Fruit fly (Drosophila melanogaster) whole organism, embryonic: ENCODE measurements around the gene Ac3.

Experiments used
- Aef1 ChIP-seq: fragments of 200-800 bp; sonication (Bioruptor generic); IDR thresholded peaks from 3 replicates; pipeline ENCODE4 v1.3.6; 2022; ENCODE audit warnings: missing biosample characterization, missing genetic modification characterization
- Asciz ChIP-seq: fragments of 200-800 bp; sonication (Bioruptor generic); optimal IDR thresholded peaks from 2 replicates; lab custom pipeline; 2017; ENCODE audit warnings: missing biosample characterization, mild to moderate bottlenecking, missing genetic modification characterization, missing genetic modification reagents
- Atf6 ChIP-seq: fragments of 200-800 bp; sonication (Bioruptor generic); IDR thresholded peaks from 2 replicates; pipeline ENCODE4 v1.3.6; 2022; ENCODE audit warnings: missing biosample characterization, missing genetic modification characterization
- Blimp-1 ChIP-seq: fragments of 200-800 bp; sonication (Bioruptor generic); optimal IDR thresholded peaks from 3 replicates; lab custom pipeline; 2018; ENCODE audit warnings: missing biosample characterization, missing genetic modification characterization, mild to moderate bottlenecking, moderate library complexity, missing genetic modification reagents
- CG13287 ChIP-seq: fragments of 200-800 bp; sonication (Bioruptor generic); IDR thresholded peaks from 2 replicates; pipeline ENCODE4 v1.3.6; 2022; ENCODE audit warnings: missing biosample characterization, missing genetic modification characterization; ENCODE audit not compliant: partially characterized antibody
- CG15601 ChIP-seq: fragments of 200-800 bp; sonication (Bioruptor generic); optimal IDR thresholded peaks from 3 replicates; lab custom pipeline; 2019; ENCODE audit warnings: missing biosample characterization, mild to moderate bottlenecking, missing genetic modification characterization, moderate library complexity
- CG1647 ChIP-seq: fragments of 200-800 bp; sonication (Bioruptor generic); optimal IDR thresholded peaks from 3 replicates; lab custom pipeline; 2016; ENCODE audit warnings: missing biosample characterization, missing genetic modification characterization
- CG2875 ChIP-seq: fragments of 200-800 bp; sonication (Bioruptor generic); optimal IDR thresholded peaks from 2 replicates; lab custom pipeline; 2017; ENCODE audit warnings: missing biosample characterization, mild to moderate bottlenecking, missing genetic modification characterization, missing genetic modification reagents
- CG31224 ChIP-seq: fragments of 200-800 bp; sonication (Bioruptor generic); IDR thresholded peaks from 2 replicates; pipeline ENCODE4 v1.3.6; 2022; ENCODE audit warnings: missing biosample characterization, missing genetic modification characterization
- CG31388 ChIP-seq: fragments of 200-800 bp; sonication (Bioruptor generic); optimal IDR thresholded peaks from 2 replicates; lab custom pipeline; 2016; ENCODE audit warnings: missing biosample characterization, missing genetic modification characterization
- CG4360 ChIP-seq: fragments of 200-800 bp; sonication (Bioruptor generic); IDR thresholded peaks from 2 replicates; pipeline ENCODE4 v1.3.6; 2022; ENCODE audit warnings: missing biosample characterization, missing genetic modification characterization
- CG5953 ChIP-seq: fragments of 200-800 bp; sonication (Bioruptor generic); IDR thresholded peaks from 2 replicates; pipeline ENCODE4 v1.3.6; 2022; ENCODE audit warnings: missing biosample characterization, missing genetic modification characterization
- CG6683 ChIP-seq: fragments of 200-800 bp; sonication (Bioruptor generic); optimal IDR thresholded peaks from 2 replicates; lab custom pipeline; 2017; ENCODE audit warnings: missing biosample characterization, mild to moderate bottlenecking, missing genetic modification characterization, missing genetic modification reagents
- CG6813 ChIP-seq: fragments of 200-800 bp; sonication (Bioruptor generic); optimal IDR thresholded peaks from 2 replicates; lab custom pipeline; 2017; ENCODE audit warnings: missing biosample characterization, missing genetic modification characterization, mild to moderate bottlenecking, moderate library complexity, missing genetic modification reagents
- CG7745 ChIP-seq: fragments of 200-800 bp; sonication (Bioruptor generic); optimal IDR thresholded peaks from 2 replicates; lab custom pipeline; 2018; ENCODE audit warnings: missing biosample characterization, mild to moderate bottlenecking, missing genetic modification characterization, moderate library complexity
- Dip2 ChIP-seq: fragments of 200-800 bp; sonication (Bioruptor generic); IDR thresholded peaks from 2 replicates; pipeline ENCODE4 v1.3.6; 2022; ENCODE audit warnings: missing biosample characterization, missing genetic modification characterization
- Dp ChIP-seq: fragments of 200-800 bp; sonication (Bioruptor generic); optimal IDR thresholded peaks from 2 replicates; lab custom pipeline; 2018; ENCODE audit warnings: missing biosample characterization, mild to moderate bottlenecking, missing genetic modification characterization, moderate library complexity
- Elba2 ChIP-seq: fragments of 200-800 bp; sonication (Bioruptor generic); optimal IDR thresholded peaks from 3 replicates; lab custom pipeline; 2016; ENCODE audit warnings: missing biosample characterization, missing genetic modification characterization
- Ets97D ChIP-seq: fragments of 200-800 bp; sonication (Bioruptor generic); optimal IDR thresholded peaks from 3 replicates; lab custom pipeline; 2016; ENCODE audit warnings: missing biosample characterization, missing genetic modification characterization
- Fer3 ChIP-seq: fragments of 200-800 bp; sonication (Bioruptor generic); optimal IDR thresholded peaks from 2 replicates; lab custom pipeline; 2018; ENCODE audit warnings: missing biosample characterization, mild to moderate bottlenecking, missing genetic modification characterization, moderate library complexity
- Hmx ChIP-seq: fragments of 200-800 bp; sonication (Bioruptor generic); optimal IDR thresholded peaks from 2 replicates; lab custom pipeline; 2016; ENCODE audit warnings: missing biosample characterization, missing genetic modification characterization
- Hsf ChIP-seq: fragments of 200-800 bp; sonication (Bioruptor generic); optimal IDR thresholded peaks from 3 replicates; lab custom pipeline; 2016; ENCODE audit warnings: missing biosample characterization, missing genetic modification characterization
- MTF-1 ChIP-seq: fragments of 200-800 bp; sonication (Bioruptor generic); optimal IDR thresholded peaks from 2 replicates; lab custom pipeline; 2018; ENCODE audit warnings: missing biosample characterization, mild to moderate bottlenecking, missing genetic modification characterization, borderline replicate concordance
- Med ChIP-seq: fragments of 200-800 bp; sonication (Bioruptor generic); peaks from one replicate; lab custom pipeline; 2016; ENCODE audit warnings: missing biosample characterization, missing genetic modification characterization, mild to moderate bottlenecking, inconsistent platforms, moderate library complexity
- Nf-YA ChIP-seq: fragments of 200-800 bp; sonication (Bioruptor generic); IDR thresholded peaks from 2 replicates; pipeline ENCODE4 v1.3.6; 2022; ENCODE audit warnings: missing biosample characterization, missing genetic modification characterization
- Nf-YC ChIP-seq: fragments of 200-800 bp; optimal IDR thresholded peaks from 3 replicates; lab custom pipeline; 2019; ENCODE audit warnings: missing biosample characterization, mild to moderate bottlenecking, missing genetic modification characterization, moderate library complexity
- PHDP ChIP-seq: fragments of 200-800 bp; sonication (Bioruptor generic); optimal IDR thresholded peaks from 3 replicates; lab custom pipeline; 2018; ENCODE audit warnings: missing biosample characterization, mild to moderate bottlenecking, missing genetic modification characterization, moderate library complexity
- Side ChIP-seq: fragments of 200-800 bp; sonication (Bioruptor generic); optimal IDR thresholded peaks from 2 replicates; lab custom pipeline; 2016; ENCODE audit warnings: missing biosample characterization, missing genetic modification characterization
- Taf1 ChIP-seq: fragments of 200-800 bp; sonication (Bioruptor generic); IDR thresholded peaks from 2 replicates; pipeline ENCODE4 v1.3.6; 2022; ENCODE audit warnings: missing biosample characterization, missing genetic modification characterization
- crp ChIP-seq, 2 experiments: fragments of 200-800 bp; sonication (Bioruptor generic); optimal IDR thresholded peaks; 2 replicates in 1 of 2; 3 replicates in 1 of 2; lab custom pipeline; 2017; ENCODE audit warnings: missing biosample characterization in 2 of 2, missing genetic modification characterization in 2 of 2, mild to moderate bottlenecking in 1 of 2, moderate library complexity in 1 of 2
- dati ChIP-seq: fragments of 200-800 bp; sonication (Bioruptor generic); IDR thresholded peaks from 2 replicates; pipeline ENCODE4 v1.3.6; 2022; ENCODE audit warnings: missing biosample characterization, missing genetic modification characterization
- ewg ChIP-seq: fragments of 200-800 bp; sonication (Bioruptor generic); optimal IDR thresholded peaks from 3 replicates; lab custom pipeline; 2017; ENCODE audit warnings: mild to moderate bottlenecking, missing biosample characterization, missing genetic modification reagents, missing genetic modification characterization
- eyg ChIP-seq: fragments of 200-800 bp; sonication (Bioruptor generic); optimal IDR thresholded peaks from 3 replicates; lab custom pipeline; 2016; ENCODE audit warnings: missing biosample characterization, missing genetic modification characterization
- fd96Cb ChIP-seq: fragments of 200-800 bp; sonication (Bioruptor generic); optimal IDR thresholded peaks from 2 replicates; lab custom pipeline; 2018; ENCODE audit warnings: missing biosample characterization, mild to moderate bottlenecking, missing genetic modification characterization, moderate library complexity
- fru ChIP-seq: fragments of >200 bp; optimal IDR thresholded peaks from 2 replicates; lab custom pipeline; 2017
- ftz-f1 ChIP-seq: fragments of 200-800 bp; sonication (Bioruptor generic); optimal IDR thresholded peaks from 2 replicates; lab custom pipeline; 2016; ENCODE audit warnings: missing biosample characterization, missing genetic modification characterization
- fu2 ChIP-seq: fragments of 200-800 bp; sonication (Bioruptor generic); optimal IDR thresholded peaks from 2 replicates; lab custom pipeline; 2016; ENCODE audit warnings: missing biosample characterization, missing genetic modification characterization
- gce ChIP-seq: fragments of 200-800 bp; sonication (Bioruptor generic); IDR thresholded peaks from 3 replicates; pipeline ENCODE4 v1.3.6; 2022; ENCODE audit warnings: missing biosample characterization, missing genetic modification characterization
- jigr1 ChIP-seq: fragments of 200-800 bp; sonication (Bioruptor generic); IDR thresholded peaks from 3 replicates; pipeline ENCODE4 v1.3.6; 2022; ENCODE audit warnings: missing biosample characterization, missing genetic modification characterization
- jing ChIP-seq: fragments of 200-800 bp; sonication (Bioruptor generic); optimal IDR thresholded peaks from 2 replicates; lab custom pipeline; 2018; ENCODE audit warnings: missing biosample characterization, mild to moderate bottlenecking, missing genetic modification characterization
- ken ChIP-seq: fragments of 200-800 bp; sonication (Bioruptor generic); IDR thresholded peaks from 3 replicates; pipeline ENCODE4 v1.3.6; 2022; ENCODE audit warnings: missing biosample characterization, missing genetic modification characterization
- klu ChIP-seq: fragments of 200-800 bp; sonication (Bioruptor generic); IDR thresholded peaks from 2 replicates; pipeline ENCODE4 v1.3.6; 2022; ENCODE audit warnings: missing biosample characterization, missing genetic modification characterization
- lmd ChIP-seq: fragments of 200-800 bp; sonication (Bioruptor generic); IDR thresholded peaks from 2 replicates; pipeline ENCODE4 v1.3.6; 2022; ENCODE audit warnings: missing biosample characterization, missing genetic modification characterization
- lov ChIP-seq, 2 experiments: fragments of 200-800 bp in 1 of 2; fragments of >200 bp in 1 of 2; sonication (Bioruptor generic) in 1 of 2; IDR thresholded peaks in 1 of 2; optimal IDR thresholded peaks in 1 of 2; 2 replicates in 1 of 2; 3 replicates in 1 of 2; pipeline versions ENCODE4 v1.3.6 to Lab custom; 2017 to 2022; ENCODE audit warnings: missing biosample characterization in 1 of 2, missing genetic modification characterization in 1 of 2
- mld ChIP-seq: fragments of 200-800 bp; sonication (Bioruptor generic); IDR thresholded peaks from 3 replicates; pipeline ENCODE4 v1.3.6; 2022; ENCODE audit warnings: missing biosample characterization, missing genetic modification characterization; ENCODE audit not compliant: partially characterized antibody
- pan ChIP-seq, 4 experiments: fragments of >200 bp in 3 of 4; fragments of 200-800 bp in 1 of 4; sonication (Bioruptor generic) in 1 of 4; optimal IDR thresholded peaks in 3 of 4; IDR thresholded peaks in 1 of 4; 2 replicates each; pipeline versions ENCODE4 v1.3.6 to Lab custom; 2017 to 2022; ENCODE audit warnings: missing biosample characterization in 2 of 4, missing genetic modification characterization in 2 of 4, mixed read lengths in 1 of 4
- ro ChIP-seq: fragments of 200-800 bp; sonication (Bioruptor generic); IDR thresholded peaks from 2 replicates; pipeline ENCODE4 v1.3.6; 2022; ENCODE audit warnings: missing biosample characterization, missing genetic modification characterization
- run ChIP-seq: fragments of 200-800 bp; sonication (Bioruptor generic); optimal IDR thresholded peaks from 3 replicates; lab custom pipeline; 2018; ENCODE audit warnings: missing biosample characterization, mild to moderate bottlenecking, missing genetic modification characterization
- sqz ChIP-seq: fragments of 200-800 bp; sonication (Bioruptor generic); optimal IDR thresholded peaks from 3 replicates; lab custom pipeline; 2018; ENCODE audit warnings: missing biosample characterization, mild to moderate bottlenecking, missing genetic modification characterization
- trem ChIP-seq: fragments of 200-800 bp; optimal IDR thresholded peaks from 3 replicates; lab custom pipeline; 2019; ENCODE audit warnings: missing biosample characterization, mild to moderate bottlenecking, missing genetic modification characterization, moderate library complexity

Ac3 gene

DNA sequence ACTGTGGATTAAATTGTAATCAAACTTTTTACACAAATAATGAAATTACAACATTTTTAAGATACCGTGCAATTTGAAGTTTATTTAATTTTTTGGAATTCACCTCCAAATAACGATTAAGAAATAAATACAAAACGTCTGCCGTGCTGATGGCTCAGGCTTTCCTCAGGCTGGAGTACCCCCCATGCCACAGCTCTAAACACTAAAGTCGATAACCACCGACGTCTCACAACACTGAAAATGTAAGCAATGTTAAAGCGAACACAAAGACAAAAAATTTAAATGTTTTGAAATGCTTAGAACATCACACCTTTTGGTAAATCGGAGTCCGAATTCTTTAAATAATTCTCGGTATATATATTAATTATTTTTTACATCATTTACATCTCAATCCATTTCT lies 25.0 kb downstream of the Ac3 start (continued):
- 0 out of 2 replicates have a peak, but pooled peaks have one; percentile 18 for TF ChIP-seq dati (GFP tag; lab: Robert Waterston, UW)
- no peak for TF ChIP-seq Taf1
- peak; percentile 23 for TF ChIP-seq ftz-f1
- TF ChIP-seq pan (optimal IDR thresholded peaks at IDR 0.05; lab: Kevin White, UChicago): no peak
- TF ChIP-seq pan (GFP tag; optimal IDR thresholded peaks at IDR 0.05 in 1 of 2, IDR thresholded peaks at IDR 0.05 in 1 of 2): peak in 1 of 2 experiments; percentile 59
- TF ChIP-seq Elba2 (GFP tag; lab: Kevin White, UChicago): no peak
- TF ChIP-seq CG31224: peak; percentile 35; the same call in 1 of the 2 replicates
- peak; percentile 49 for TF ChIP-seq fu2 (GFP tag; lab: Kevin White, UChicago)
- TF ChIP-seq CG15601 (tag; lab: Kevin White, UChicago): no peak
- TF ChIP-seq run: no peak
- no peak for TF ChIP-seq Asciz (GFP tag; lab: Kevin White, UChicago)
- TF ChIP-seq Dip2 (GFP tag; lab: Robert Waterston, UW): no peak
- TF ChIP-seq ro (GFP tag; lab: Robert Waterston, UW): no peak
- TF ChIP-seq fd96Cb (tag; lab: Kevin White, UChicago): peak; percentile 32
- TF ChIP-seq Hsf (GFP tag; lab: Kevin White, UChicago): peak; percentile 61
- TF ChIP-seq PHDP (tag; lab: Kevin White, UChicago): peak; percentile 57
- no peak for TF ChIP-seq fru (lab: Kevin White, UChicago)
- peak; percentile 21 for TF ChIP-seq sqz
- TF ChIP-seq mld (GFP tag; lab: Robert Waterston, UW): no peak
- TF ChIP-seq Nf-YA: no peak
- peak; percentile 48 for TF ChIP-seq Nf-YC (tag; lab: Kevin White, UChicago)
- no peak for TF ChIP-seq CG6683 (GFP tag; lab: Kevin White, UChicago)
- peak; percentile 56 for TF ChIP-seq CG1647 (GFP tag; lab: Kevin White, UChicago)
- TF ChIP-seq ewg (GFP tag; lab: Kevin White, UChicago): peak; percentile 31
- no peak for TF ChIP-seq CG5953 (GFP tag; lab: Robert Waterston, UW)
- no peak for TF ChIP-seq CG6813 (GFP tag; lab: Kevin White, UChicago)
- peak; percentile 59 for TF ChIP-seq Fer3 (tag; lab: Kevin White, UChicago)
- TF ChIP-seq CG4360 (GFP tag; lab: Robert Waterston, UW): no peak
- no peak; the same call in 2 of the 3 replicates for TF ChIP-seq ken
- no peak for TF ChIP-seq CG2875 (GFP tag; lab: Kevin White, UChicago)
- no peak for TF ChIP-seq MTF-1 (GFP tag; lab: Kevin White, UChicago)
- peak; percentile 49 for TF ChIP-seq CG13287 (GFP tag; lab: Robert Waterston, UW)
- TF ChIP-seq jigr1 (GFP tag; lab: Robert Waterston, UW): no peak
- TF ChIP-seq Aef1 (GFP tag; lab: Robert Waterston, UW): no peak; the same call in 2 of the 3 replicates
- peak; percentile 61 for TF ChIP-seq eyg
- TF ChIP-seq gce (GFP tag; lab: Robert Waterston, UW): no peak; the same call in 2 of the 3 replicates
- TF ChIP-seq Hmx (GFP tag; lab: Kevin White, UChicago): no peak
- no peak for TF ChIP-seq jing (GFP tag; lab: Kevin White, UChicago)
- TF ChIP-seq lmd (GFP tag; lab: Robert Waterston, UW): peak; percentile 63
- peak; percentile 65 for TF ChIP-seq Dp (GFP tag; lab: Kevin White, UChicago)
- no peak for TF ChIP-seq CG31388 (GFP tag; lab: Kevin White, UChicago)
- TF ChIP-seq klu (GFP tag; lab: Robert Waterston, UW): no peak
- TF ChIP-seq CG7745 (tag; lab: Kevin White, UChicago): no peak
- TF ChIP-seq Ets97D (GFP tag; lab: Kevin White, UChicago): peak; percentile 73
- TF ChIP-seq lov (optimal IDR thresholded peaks at IDR 0.05; lab: Kevin White, UChicago): no peak
- TF ChIP-seq lov (GFP tag; IDR thresholded peaks at IDR 0.05; lab: Robert Waterston, UW): no peak
- no peak for TF ChIP-seq Blimp-1 (GFP tag; lab: Kevin White, UChicago)
- peak; percentile 68 for TF ChIP-seq Atf6 (GFP tag; lab: Robert Waterston, UW)
- peak; percentile 44 for TF ChIP-seq trem
- TF ChIP-seq Med (GFP tag; lab: Kevin White, UChicago): peak; percentile 95
- TF ChIP-seq Side (GFP tag; lab: Kevin White, UChicago): peak; percentile 22
- TF ChIP-seq crp (GFP tag; optimal IDR thresholded peaks at IDR 0.05; lab: Kevin White, UChicago): peak in 1 of 2 experiments; percentile 9
